Fruit fly (Drosophila melanogaster) whole organism, prepupa: ENCODE measurements around the gene CG14627.

ENCODE experiments used
- Blimp-1 ChIP-seq: fragments of 200-800 bp; sonication (Bioruptor generic); optimal IDR thresholded peaks from 3 replicates; lab custom pipeline; 2017; ENCODE audit warnings: missing biosample characterization, missing genetic modification characterization, mild to moderate bottlenecking, moderate library complexity, missing genetic modification reagents
- CG10669 ChIP-seq: fragments of 200-800 bp; sonication (Bioruptor generic); optimal IDR thresholded peaks from 3 replicates; lab custom pipeline; 2018; ENCODE audit warnings: missing biosample characterization, mild to moderate bottlenecking, missing genetic modification characterization, moderate library complexity
- CG11902 ChIP-seq: fragments of 200-800 bp; sonication (Bioruptor generic); optimal IDR thresholded peaks from 3 replicates; lab custom pipeline; 2016; ENCODE audit warnings: missing biosample characterization, missing genetic modification characterization
- CG15336 ChIP-seq: fragments of 200-800 bp; sonication (Bioruptor generic); IDR thresholded peaks from 2 replicates; pipeline ENCODE4 v1.3.6; 2022; ENCODE audit warnings: missing biosample characterization, missing genetic modification characterization
- CG1621 ChIP-seq: fragments of 200-800 bp; sonication (Bioruptor generic); optimal IDR thresholded peaks from 3 replicates; lab custom pipeline; 2018; ENCODE audit warnings: missing biosample characterization, mild to moderate bottlenecking, missing genetic modification characterization
- CG16779 ChIP-seq: fragments of 200-800 bp; sonication (Bioruptor generic); optimal IDR thresholded peaks from 3 replicates; lab custom pipeline; 2017; ENCODE audit warnings: missing biosample characterization, mild to moderate bottlenecking, missing genetic modification characterization
- CG3032 ChIP-seq: fragments of 200-800 bp; optimal IDR thresholded peaks from 2 replicates; lab custom pipeline; 2019; ENCODE audit warnings: missing biosample characterization, mild to moderate bottlenecking, missing genetic modification characterization, moderate library complexity
- CG32006 ChIP-seq: fragments of 200-800 bp; sonication (Bioruptor generic); optimal IDR thresholded peaks from 3 replicates; lab custom pipeline; 2017; ENCODE audit warnings: missing biosample characterization, mild to moderate bottlenecking, missing genetic modification characterization
- CG34406 ChIP-seq: fragments of 200-800 bp; sonication (Bioruptor generic); optimal IDR thresholded peaks from 3 replicates; lab custom pipeline; 2016; ENCODE audit warnings: missing biosample characterization, missing genetic modification characterization
- CG3919 ChIP-seq: fragments of 200-800 bp; sonication (Bioruptor generic); optimal IDR thresholded peaks from 3 replicates; lab custom pipeline; 2016; ENCODE audit warnings: missing biosample characterization, missing genetic modification characterization
- CG4318 ChIP-seq: fragments of 200-800 bp; sonication (Bioruptor generic); optimal IDR thresholded peaks from 3 replicates; lab custom pipeline; 2017; ENCODE audit warnings: missing biosample characterization, mild to moderate bottlenecking, missing genetic modification characterization
- CG6163 ChIP-seq: fragments of 200-800 bp; sonication (Bioruptor generic); IDR thresholded peaks from 3 replicates; pipeline ENCODE4 v1.3.6; 2022; ENCODE audit warnings: missing biosample characterization, missing genetic modification characterization
- CG6276 ChIP-seq: fragments of 200-800 bp; sonication (Bioruptor generic); optimal IDR thresholded peaks from 2 replicates; lab custom pipeline; 2017; ENCODE audit warnings: missing biosample characterization, mild to moderate bottlenecking, missing genetic modification characterization
- CG6808 ChIP-seq: fragments of 200-800 bp; sonication (Bioruptor generic); optimal IDR thresholded peaks from 3 replicates; lab custom pipeline; 2017; ENCODE audit warnings: missing biosample characterization, missing genetic modification characterization, mild to moderate bottlenecking, moderate library complexity, missing genetic modification reagents
- CG6854 ChIP-seq: fragments of 200-800 bp; sonication (Bioruptor generic); optimal IDR thresholded peaks from 2 replicates; lab custom pipeline; 2017; ENCODE audit warnings: missing biosample characterization, mild to moderate bottlenecking, missing genetic modification characterization
- CG8119 ChIP-seq: fragments of 200-800 bp; sonication (Bioruptor generic); IDR thresholded peaks from 3 replicates; pipeline ENCODE4 v1.3.6; 2022; ENCODE audit warnings: missing biosample characterization, missing genetic modification characterization
- Eip78C ChIP-seq: fragments of 200-800 bp; sonication (Bioruptor generic); peaks from one replicate; lab custom pipeline; 2016; ENCODE audit warnings: missing biosample characterization, missing genetic modification characterization
- Hr38 ChIP-seq: sonication (Bioruptor generic); optimal IDR thresholded peaks from 2 replicates; lab custom pipeline; 2016; ENCODE audit warnings: missing biosample characterization, missing genetic modification characterization
- Hr39 ChIP-seq: fragments of 200-800 bp; sonication (Bioruptor generic); optimal IDR thresholded peaks from 2 replicates; lab custom pipeline; 2016; ENCODE audit warnings: missing biosample characterization, missing genetic modification characterization
- OdsH ChIP-seq: fragments of 200-800 bp; sonication (Bioruptor generic); optimal IDR thresholded peaks from 3 replicates; lab custom pipeline; 2016; ENCODE audit warnings: missing biosample characterization, missing genetic modification characterization
- Smox ChIP-seq: fragments of 200-800 bp; sonication (Bioruptor generic); optimal IDR thresholded peaks from 3 replicates; lab custom pipeline; 2016; ENCODE audit warnings: missing biosample characterization, missing genetic modification characterization
- Sox102F ChIP-seq: fragments of 200-800 bp; sonication (Bioruptor generic); optimal IDR thresholded peaks from 2 replicates; lab custom pipeline; 2016; ENCODE audit warnings: missing biosample characterization, mild to moderate bottlenecking, missing genetic modification characterization
- Sox14 ChIP-seq: fragments of 200-800 bp; sonication (Bioruptor generic); optimal IDR thresholded peaks from 3 replicates; lab custom pipeline; 2016; ENCODE audit warnings: missing biosample characterization, missing genetic modification characterization
- achi ChIP-seq: fragments of 200-800 bp; sonication (Bioruptor generic); optimal IDR thresholded peaks from 3 replicates; lab custom pipeline; 2016; ENCODE audit warnings: missing biosample characterization, missing genetic modification characterization
- cyc ChIP-seq: fragments of 200-800 bp; sonication (Bioruptor generic); optimal IDR thresholded peaks from 3 replicates; lab custom pipeline; 2016; ENCODE audit warnings: missing biosample characterization, missing genetic modification characterization
- dac ChIP-seq: fragments of 200-800 bp; sonication (Bioruptor generic); optimal IDR thresholded peaks from 2 replicates; lab custom pipeline; 2017; ENCODE audit warnings: missing biosample characterization, mild to moderate bottlenecking, missing genetic modification characterization
- dsx ChIP-seq: fragments of 200-800 bp; optimal IDR thresholded peaks from 3 replicates; lab custom pipeline; 2019; ENCODE audit warnings: missing biosample characterization, mild to moderate bottlenecking, missing genetic modification characterization, moderate library complexity; ENCODE audit not compliant: poor library complexity, severe bottlenecking
- eg ChIP-seq: fragments of 200-800 bp; sonication (Bioruptor generic); IDR thresholded peaks from 3 replicates; pipeline ENCODE4 v1.3.6; 2022; ENCODE audit warnings: missing biosample characterization, missing genetic modification characterization
- fd59A ChIP-seq: fragments of 200-800 bp; sonication (Bioruptor generic); optimal IDR thresholded peaks from 2 replicates; lab custom pipeline; 2017; ENCODE audit warnings: missing biosample characterization, mild to moderate bottlenecking, missing genetic modification characterization, missing genetic modification reagents
- fd85E ChIP-seq: fragments of 200-800 bp; sonication (Bioruptor generic); optimal IDR thresholded peaks from 3 replicates; lab custom pipeline; 2016; ENCODE audit warnings: missing biosample characterization, missing genetic modification characterization
- fkh ChIP-seq: fragments of 200-800 bp; sonication (Bioruptor generic); optimal IDR thresholded peaks from 3 replicates; lab custom pipeline; 2017; ENCODE audit warnings: missing biosample characterization, mild to moderate bottlenecking, missing genetic modification characterization, moderate library complexity
- net ChIP-seq: fragments of 200-800 bp; sonication (Bioruptor generic); optimal IDR thresholded peaks from 3 replicates; lab custom pipeline; 2016; ENCODE audit warnings: missing biosample characterization, missing genetic modification characterization
- salr ChIP-seq, 2 experiments: fragments of 200-800 bp; sonication (Bioruptor generic); optimal IDR thresholded peaks; 3 replicates each; lab custom pipeline; 2016 to 2018; ENCODE audit warnings: missing biosample characterization in 2 of 2, missing genetic modification characterization in 2 of 2, mild to moderate bottlenecking in 1 of 2
- spab ChIP-seq: fragments of 200-800 bp; sonication (Bioruptor generic); optimal IDR thresholded peaks from 2 replicates; lab custom pipeline; 2017; ENCODE audit warnings: missing biosample characterization, mild to moderate bottlenecking, missing genetic modification characterization, missing genetic modification reagents
- ss ChIP-seq, 2 experiments: fragments of 200-800 bp; sonication (Bioruptor generic); optimal IDR thresholded peaks; 2 replicates in 1 of 2; 3 replicates in 1 of 2; lab custom pipeline; 2017 to 2018; ENCODE audit warnings: mild to moderate bottlenecking in 2 of 2, missing biosample characterization in 2 of 2, missing genetic modification characterization in 2 of 2, moderate library complexity in 1 of 2
- svp ChIP-seq: fragments of 200-800 bp; sonication (Bioruptor generic); peaks from one replicate; lab custom pipeline; 2016; ENCODE audit warnings: missing biosample characterization, missing genetic modification characterization
- topi ChIP-seq: fragments of 200-800 bp; sonication (Bioruptor generic); optimal IDR thresholded peaks from 3 replicates; lab custom pipeline; 2016; ENCODE audit warnings: missing biosample characterization, missing genetic modification characterization
- vri ChIP-seq: fragments of 200-800 bp; sonication (Bioruptor generic); optimal IDR thresholded peaks from 3 replicates; lab custom pipeline; 2016; ENCODE audit warnings: missing biosample characterization, mild to moderate bottlenecking, missing genetic modification characterization

Gene CG14627

dm6 chrX:1229567-1229966 lies 48.1 kb downstream of the CG14627 start:
- TF ChIP-seq Blimp-1 (no peak), achi (GFP tag; lab: Kevin White, UChicago) (no peak), CG4318 (GFP tag; lab: Kevin White, UChicago) (no peak), CG6808 (no peak), fkh (GFP tag; lab: Kevin White, UChicago) (no peak), ss (GFP tag; optimal IDR thresholded peaks at IDR 0.05; lab: Kevin White, UChicago) (peak in 1 of 2 experiments; percentile 66), topi (GFP tag; lab: Kevin White, UChicago) (no peak), CG6276 (no peak), spab (no peak)

- TF ChIP-seq vri (GFP tag; lab: Kevin White, UChicago) (no peak), CG11902 (GFP tag; lab: Kevin White, UChicago) (no peak), Eip78C (GFP tag; lab: Kevin White, UChicago) (peak; percentile 20), CG4318 (GFP tag; lab: Kevin White, UChicago) (peak; percentile 35), CG3919 (peak; percentile 37), dsx (no peak), CG34406 (GFP tag; lab: Kevin White, UChicago) (no peak), fd59A (GFP tag; lab: Kevin White, UChicago) (no peak), cyc (no peak), spab (peak; percentile 1), net (GFP tag; lab: Kevin White, UChicago) (no peak), Hr38 (GFP tag; lab: Kevin White, UChicago) (no peak), CG8119 (GFP tag; lab: Robert Waterston, UW) (peak; percentile 45; the same call in 1 of the 3 replicates), dac (GFP tag; lab: Kevin White, UChicago) (no peak), Hr39 (no peak), svp (GFP tag; lab: Kevin White, UChicago) (no peak), achi (GFP tag; lab: Kevin White, UChicago) (peak; percentile 5), CG6854 (GFP tag; lab: Kevin White, UChicago) (no peak), OdsH (peak; percentile 21), CG15336 (GFP tag; lab: Robert Waterston, UW) (peak; percentile 58), Smox (no peak), eg (peak; percentile 65), CG32006 (GFP tag; lab: Kevin White, UChicago) (peak; percentile 60), CG6163 (GFP tag; lab: Robert Waterston, UW) (peak; percentile 53; the same call in 2 of the 3 replicates), CG10669 (GFP tag; lab: Kevin White, UChicago) (peak; percentile 23), CG16779 (no peak), CG6276 (peak; percentile 49), fkh (GFP tag; lab: Kevin White, UChicago) (no peak), Sox102F (GFP tag; lab: Kevin White, UChicago) (no peak), Sox14 (GFP tag; lab: Kevin White, UChicago) (no peak)
Measured at dm6 chrX:1231707-1232106, 50.3 kb downstream of the CG14627 start.

dm6 chrX:1232533-1233212 lies 51.3 kb downstream of the CG14627 start:
- TF ChIP-seq salr (GFP tag; optimal IDR thresholded peaks at IDR 0.05; lab: Kevin White, UChicago) (no peak), Eip78C (GFP tag; lab: Kevin White, UChicago) (peak; percentile 26), CG3032 (tag; lab: Kevin White, UChicago) (no peak), fd85E (GFP tag; lab: Kevin White, UChicago) (no peak), fd59A (GFP tag; lab: Kevin White, UChicago) (no peak), CG1621 (tag; lab: Kevin White, UChicago) (peak; percentile 10), ss (GFP tag; optimal IDR thresholded peaks at IDR 0.05; lab: Kevin White, UChicago) (no peak), dsx (peak; percentile 12), CG32006 (GFP tag; lab: Kevin White, UChicago) (no peak)
